Fruit fly (Drosophila melanogaster) whole organism: ENCODE results near the gene Alp10.

Source experiments
- CG8478 ChIP-seq: fragments of >200 bp; optimal IDR thresholded peaks from 2 replicates; lab custom pipeline; 2018; ENCODE audit warnings: inconsistent platforms
- EcR ChIP-seq, 2 experiments: fragments of >200 bp; optimal IDR thresholded peaks; 2 replicates each; lab custom pipeline; 2017; ENCODE audit warnings: missing biosample characterization in 2 of 2, missing genetic modification characterization in 2 of 2, missing genetic modification reagents in 2 of 2
- pan ChIP-seq: fragments of >200 bp; optimal IDR thresholded peaks from 2 replicates; lab custom pipeline; 2017
- usp ChIP-seq: fragments of >200 bp; optimal IDR thresholded peaks from 2 replicates; lab custom pipeline; 2017; ENCODE audit warnings: missing biosample characterization, missing genetic modification characterization, mixed read lengths

- no peak for TF ChIP-seq CG8478 (lab: Kevin White, UChicago)
- no peak for TF ChIP-seq EcR (GFP tag; optimal IDR thresholded peaks at IDR 0.05; lab: Kevin White, UChicago)
- TF ChIP-seq usp: no peak
- no peak for TF ChIP-seq pan (lab: Kevin White, UChicago)
These were observed 36.8 kb upstream of the Alp10 start for dm6 chr3L:5631917-5632316.
